Worm (Caenorhabditis elegans) whole organism, young adult: ENCODE measurements around the gene clec-175.

ENCODE experiments used
- B0019.2 ChIP-seq: fragments of 200-800 bp; sonication (Bioruptor generic); conservative IDR thresholded peaks from 2 replicates; pipeline ENCODE4 v1.3.6; 2022; ENCODE audit warnings: missing genetic modification reagents, missing genetic modification characterization, missing compliant biosample characterization
- B0035.1 ChIP-seq: sonication (generic microtip); optimal IDR thresholded peaks from 2 replicates; lab custom pipeline; 2016; ENCODE audit warnings: missing genetic modification characterization, mild to moderate bottlenecking, missing compliant biosample characterization, missing genotype, missing genetic modification reagents
- B0336.3 ChIP-seq: fragments of 200-800 bp; sonication (Bioruptor generic); IDR thresholded peaks from 2 replicates; pipeline ENCODE4 v1.3.6; 2022; ENCODE audit warnings: missing genetic modification characterization, missing compliant biosample characterization
- D2030.7 ChIP-seq: fragments of 200-800 bp; sonication (Bioruptor generic); IDR thresholded peaks from 2 replicates; pipeline ENCODE4 v1.3.6; 2022; ENCODE audit warnings: missing genetic modification reagents, missing genetic modification characterization, missing compliant biosample characterization
- F10E7.11 ChIP-seq: sonication (generic microtip); optimal IDR thresholded peaks from 2 replicates; lab custom pipeline; 2017; ENCODE audit warnings: mild to moderate bottlenecking, missing genetic modification characterization, moderate library complexity, missing compliant biosample characterization
- F37B4.10 ChIP-seq: fragments of 200-800 bp; sonication (Bioruptor generic); IDR thresholded peaks from 2 replicates; pipeline ENCODE4 v1.3.6; 2022; ENCODE audit warnings: missing genetic modification characterization, missing compliant biosample characterization
- F55B11.4 ChIP-seq: sonication (generic microtip); optimal IDR thresholded peaks from 2 replicates; lab custom pipeline; 2016; ENCODE audit warnings: missing compliant biosample characterization, missing genetic modification characterization, borderline replicate concordance; ENCODE audit not compliant: insufficient read depth
- F57A8.1 ChIP-seq: fragments of 200-800 bp; sonication (Bioruptor generic); optimal IDR thresholded peaks from 2 replicates; lab custom pipeline; 2018; ENCODE audit warnings: mild to moderate bottlenecking, missing genetic modification characterization, moderate library complexity, missing compliant biosample characterization
- K11D2.4 ChIP-seq: fragments of 200-800 bp; sonication (Bioruptor generic); IDR thresholded peaks from 2 replicates; pipeline ENCODE4 v1.3.6; 2022; ENCODE audit warnings: missing genetic modification reagents, missing genetic modification characterization, missing compliant biosample characterization
- K12H6.12 ChIP-seq: fragments of 200-800 bp; sonication (Bioruptor generic); optimal IDR thresholded peaks from 2 replicates; lab custom pipeline; 2018; ENCODE audit warnings: mild to moderate bottlenecking, missing genetic modification characterization, missing compliant biosample characterization
- Y53G8AR.9 ChIP-seq: fragments of 200-800 bp; sonication (Bioruptor generic); conservative IDR thresholded peaks from 2 replicates; pipeline ENCODE4 v1.3.6; 2022; ENCODE audit warnings: missing genetic modification reagents, missing genetic modification characterization, missing compliant biosample characterization
- Y79H2A.3 ChIP-seq: fragments of 200-800 bp; sonication (Bioruptor generic); conservative IDR thresholded peaks from 2 replicates; pipeline ENCODE4 v1.3.6; 2022; ENCODE audit warnings: missing genetic modification reagents, missing genetic modification characterization, missing compliant biosample characterization
- Y95B8A.8 ChIP-seq: fragments of 200-800 bp; sonication (Bioruptor generic); IDR thresholded peaks from 2 replicates; pipeline ENCODE4 v1.3.6; 2022; ENCODE audit warnings: missing genetic modification reagents, missing genetic modification characterization, missing compliant biosample characterization
- aptf-2 ChIP-seq: fragments of 200-800 bp; sonication (Bioruptor generic); conservative IDR thresholded peaks from 2 replicates; pipeline ENCODE4 v1.3.6; 2022; ENCODE audit warnings: missing genetic modification reagents, missing genetic modification characterization, missing compliant biosample characterization
- atf-7 ChIP-seq: sonication (generic microtip); optimal IDR thresholded peaks from 2 replicates; lab custom pipeline; 2017; ENCODE audit warnings: mild to moderate bottlenecking, missing genetic modification characterization, missing compliant biosample characterization
- athp-1 ChIP-seq: sonication (generic microtip); optimal IDR thresholded peaks from 2 replicates; lab custom pipeline; 2017; ENCODE audit warnings: mild to moderate bottlenecking, missing genetic modification characterization, missing compliant biosample characterization
- attf-3 ChIP-seq: fragments of 200-800 bp; sonication (Bioruptor generic); conservative IDR thresholded peaks from 2 replicates; pipeline ENCODE4 v1.3.6; 2022; ENCODE audit warnings: missing genetic modification reagents, missing genetic modification characterization, missing compliant biosample characterization
- attf-5 ChIP-seq: fragments of 200-800 bp; sonication (Bioruptor generic); optimal IDR thresholded peaks from 2 replicates; lab custom pipeline; 2018; ENCODE audit warnings: mild to moderate bottlenecking, missing genetic modification characterization, missing compliant biosample characterization
- bed-1 ChIP-seq: fragments of 200-800 bp; sonication (Bioruptor generic); IDR thresholded peaks from 2 replicates; pipeline ENCODE4 v1.3.6; 2022; ENCODE audit warnings: missing genetic modification reagents, missing genetic modification characterization, missing compliant biosample characterization
- bed-2 ChIP-seq: fragments of 200-800 bp; sonication (Bioruptor generic); IDR thresholded peaks from 2 replicates; pipeline ENCODE4 v1.3.6; 2022; ENCODE audit warnings: missing genetic modification reagents, missing genetic modification characterization, missing compliant biosample characterization
- ccch-3 ChIP-seq: fragments of 200-800 bp; sonication (Bioruptor generic); optimal IDR thresholded peaks from 2 replicates; lab custom pipeline; 2018; ENCODE audit warnings: mild to moderate bottlenecking, missing genetic modification characterization, missing compliant biosample characterization
- ceh-100 ChIP-seq: fragments of 200-800 bp; sonication (Bioruptor generic); IDR thresholded peaks from 2 replicates; pipeline ENCODE4 v1.3.6; 2022; ENCODE audit warnings: missing genetic modification reagents, missing genetic modification characterization, missing compliant biosample characterization
- ceh-79 ChIP-seq: sonication (generic microtip); optimal IDR thresholded peaks from 2 replicates; lab custom pipeline; 2017; ENCODE audit warnings: mild to moderate bottlenecking, missing genetic modification characterization, missing compliant biosample characterization
- ceh-91 ChIP-seq: fragments of 200-800 bp; sonication (Bioruptor generic); IDR thresholded peaks from 2 replicates; pipeline ENCODE4 v1.3.6; 2022; ENCODE audit warnings: missing genetic modification reagents, missing genetic modification characterization, missing compliant biosample characterization
- chd-7 ChIP-seq: sonication (generic microtip); optimal IDR thresholded peaks from 2 replicates; lab custom pipeline; 2016; ENCODE audit warnings: mild to moderate bottlenecking, missing genetic modification characterization, moderate library complexity, missing compliant biosample characterization
- dpff-1 ChIP-seq: sonication (generic microtip); optimal IDR thresholded peaks from 2 replicates; lab custom pipeline; 2017; ENCODE audit warnings: mild to moderate bottlenecking, missing genetic modification characterization, missing compliant biosample characterization
- fkh-3 ChIP-seq: sonication (generic microtip); optimal IDR thresholded peaks from 2 replicates; lab custom pipeline; 2016; ENCODE audit warnings: mild to moderate bottlenecking, missing genetic modification characterization, missing compliant biosample characterization
- hlh-12 ChIP-seq: sonication (generic microtip); optimal IDR thresholded peaks from 2 replicates; lab custom pipeline; 2016; ENCODE audit warnings: missing genetic modification characterization, missing compliant biosample characterization
- hmg-20 ChIP-seq: fragments of 200-800 bp; sonication (Bioruptor generic); IDR thresholded peaks from 2 replicates; pipeline ENCODE4 v1.3.6; 2022; ENCODE audit warnings: missing genetic modification reagents, missing genetic modification characterization, missing compliant biosample characterization
- hrde-1 ChIP-seq: sonication (generic microtip); optimal IDR thresholded peaks from 2 replicates; lab custom pipeline; 2016; ENCODE audit warnings: missing genetic modification characterization, mild to moderate bottlenecking, missing compliant biosample characterization, moderate library complexity, missing genotype, missing genetic modification reagents, borderline replicate concordance
- lag-1 ChIP-seq: fragments of 200-800 bp; sonication (Bioruptor generic); IDR thresholded peaks from 2 replicates; pipeline ENCODE4 v1.3.6; 2022; ENCODE audit warnings: missing genetic modification reagents, missing genetic modification characterization, missing compliant biosample characterization
- lin-35 ChIP-seq, 3 experiments: fragments of 150-350 bp in 2 of 3; sonication (generic microtip) in 1 of 3; optimal IDR thresholded peaks; 2 replicates each; lab custom pipeline; 2014 to 2018; ENCODE audit warnings: missing biosample characterization in 3 of 3, missing genetic modification characterization in 3 of 3, missing genetic modification reagents in 3 of 3
- lin-40 ChIP-seq: sonication (generic microtip); optimal IDR thresholded peaks from 2 replicates; lab custom pipeline; 2016; ENCODE audit warnings: missing genetic modification characterization, mild to moderate bottlenecking, missing compliant biosample characterization, missing genotype, missing genetic modification reagents
- madf-10 ChIP-seq: sonication (generic microtip); optimal IDR thresholded peaks from 2 replicates; lab custom pipeline; 2016; ENCODE audit warnings: mild to moderate bottlenecking, missing genetic modification characterization, missing compliant biosample characterization
- madf-6 ChIP-seq: fragments of 200-800 bp; sonication (Bioruptor generic); IDR thresholded peaks from 2 replicates; pipeline ENCODE4 v1.3.6; 2022; ENCODE audit warnings: missing genetic modification reagents, missing genetic modification characterization, missing compliant biosample characterization
- madf-8 ChIP-seq: fragments of 200-800 bp; sonication (Bioruptor generic); conservative IDR thresholded peaks from 2 replicates; pipeline ENCODE4 v1.3.6; 2022; ENCODE audit warnings: missing genetic modification reagents, missing genetic modification characterization, missing compliant biosample characterization
- mes-4 ChIP-seq: sonication (generic microtip); optimal IDR thresholded peaks from 2 replicates; lab custom pipeline; 2016; ENCODE audit warnings: missing genotype, missing genetic modification characterization, missing compliant biosample characterization
- nhr-120 ChIP-seq: fragments of 200-800 bp; sonication (Bioruptor generic); IDR thresholded peaks from 2 replicates; pipeline ENCODE4 v1.3.6; 2022; ENCODE audit warnings: missing genetic modification characterization, missing compliant biosample characterization
- nhr-179 ChIP-seq: sonication (generic microtip); optimal IDR thresholded peaks from 2 replicates; lab custom pipeline; 2016; ENCODE audit warnings: mild to moderate bottlenecking, missing genetic modification characterization, missing compliant biosample characterization
- rec-8 ChIP-seq, 2 experiments: sonication (generic microtip); optimal IDR thresholded peaks; 2 replicates each; lab custom pipeline; 2016; ENCODE audit warnings: mild to moderate bottlenecking in 2 of 2, missing genetic modification characterization in 2 of 2, missing genetic modification reagents in 2 of 2, missing genotype in 2 of 2, missing biosample characterization in 1 of 2, missing compliant biosample characterization in 1 of 2, moderate library complexity in 1 of 2
- rpc-1 ChIP-seq, 2 experiments: fragments of 150-350 bp in 1 of 2; sonication (generic microtip) in 1 of 2; optimal IDR thresholded peaks; 2 replicates each; lab custom pipeline; 2014 to 2018; ENCODE audit warnings: missing biosample characterization in 1 of 2, missing genetic modification characterization in 1 of 2, missing genetic modification reagents in 1 of 2, missing genotype in 1 of 2
- sea-2 ChIP-seq: fragments of 200-800 bp; sonication (Bioruptor generic); IDR thresholded peaks from 2 replicates; pipeline ENCODE4 v1.3.6; 2022; ENCODE audit warnings: missing genetic modification characterization, missing compliant biosample characterization
- snpc-1.3 ChIP-seq: sonication (generic microtip); optimal IDR thresholded peaks from 2 replicates; lab custom pipeline; 2017; ENCODE audit warnings: missing genetic modification characterization, mild to moderate bottlenecking, missing compliant biosample characterization, antibody characterized with exemption, moderate library complexity, missing genotype, missing genetic modification reagents; ENCODE audit not compliant: insufficient read depth
- sptf-2 ChIP-seq: fragments of 200-800 bp; sonication (Bioruptor generic); optimal IDR thresholded peaks from 2 replicates; lab custom pipeline; 2018; ENCODE audit warnings: mild to moderate bottlenecking, missing genetic modification characterization, missing compliant biosample characterization
- tbp1 ChIP-seq: fragments of 200-800 bp; sonication (Bioruptor generic); optimal IDR thresholded peaks from 2 replicates; lab custom pipeline; 2018; ENCODE audit warnings: mild to moderate bottlenecking, missing genetic modification characterization, missing compliant biosample characterization
- ztf-26 ChIP-seq: sonication (generic microtip); optimal IDR thresholded peaks from 2 replicates; lab custom pipeline; 2017; ENCODE audit warnings: missing genetic modification characterization, missing compliant biosample characterization

clec-175 gene

ce11 chrIV:4441077-4441476, 18.9 kb downstream of the clec-175 start, which contains the start of gene fbxb-75:
Gene fbxb-75, minus strand, starts transcription at chrIV:4441177.
- TF ChIP-seq snpc-1.3 (tag; lab: Kevin White, UChicago) (no peak), F37B4.10 (GFP tag; lab: Robert Waterston, UW) (no peak), bed-2 (no peak), atf-7 (tag; lab: Kevin White, UChicago) (no peak), mes-4 (no peak), ceh-100 (no peak), fkh-3 (tag; lab: Kevin White, UChicago) (no peak), dpff-1 (tag; lab: Kevin White, UChicago) (no peak), nhr-179 (no peak), lag-1 (GFP tag; lab: Robert Waterston, UW) (no peak), ztf-26 (tag; lab: Kevin White, UChicago) (no peak), F55B11.4 (tag; lab: Kevin White, UChicago) (no peak), ccch-3 (GFP tag; lab: Kevin White, UChicago) (no peak), sptf-2 (GFP tag; lab: Kevin White, UChicago) (no peak)

ce11 chrIV:4445711-4446290, 23.7 kb downstream of the clec-175 start, which contains the start of the genes wapl-1 and htz-1:
Gene wapl-1, minus strand, starts transcription at chrIV:4445740.
Gene htz-1, plus strand, starts transcription at chrIV:4446216.
- TF ChIP-seq attf-3 (GFP tag; lab: Robert Waterston, UW), result peak; percentile 67
- TF ChIP-seq madf-10 (tag; lab: Kevin White, UChicago), result peak; percentile 65
- TF ChIP-seq bed-1, result no peak
- TF ChIP-seq hmg-20 (GFP tag; lab: Robert Waterston, UW), result peak; percentile 65
- no peak for TF ChIP-seq F10E7.11 (tag; lab: Kevin White, UChicago)
- peak; percentile 62 for TF ChIP-seq chd-7
- TF ChIP-seq lin-35 (GFP tag; optimal IDR thresholded peaks at IDR 0.05; lab: Kevin White, UChicago), result peak; percentile 54 to 94 (median 76)
- peak; percentile 88 for TF ChIP-seq B0336.3
- peak; percentile 65 for TF ChIP-seq athp-1 (tag; lab: Kevin White, UChicago)
- TF ChIP-seq sea-2, result no peak
- peak; percentile 93 for TF ChIP-seq lin-40 (tag; lab: Kevin White, UChicago)
- TF ChIP-seq fkh-3 (tag; lab: Kevin White, UChicago), result no peak
- TF ChIP-seq B0035.1 (tag; lab: Kevin White, UChicago), result no peak
- no peak for TF ChIP-seq ceh-79 (tag; lab: Kevin White, UChicago)
- no peak for TF ChIP-seq hlh-12 (tag; lab: Kevin White, UChicago)
- no peak for TF ChIP-seq hrde-1 (tag; lab: Kevin White, UChicago)
- TF ChIP-seq K12H6.12 (tag; lab: Kevin White, UChicago), result peak; percentile 85
- TF ChIP-seq snpc-1.3 (tag; lab: Kevin White, UChicago), result peak; percentile 79
- TF ChIP-seq B0019.2 (GFP tag; lab: Robert Waterston, UW), result peak; percentile 93
- TF ChIP-seq Y95B8A.8, result peak; percentile 93
- peak; percentile 94 for TF ChIP-seq D2030.7 (GFP tag; lab: Robert Waterston, UW)
- peak; percentile 88 for TF ChIP-seq K11D2.4 (GFP tag; lab: Robert Waterston, UW)
- TF ChIP-seq rec-8 (tag; optimal IDR thresholded peaks at IDR 0.05; lab: Kevin White, UChicago), result no peak
- TF ChIP-seq nhr-120 (GFP tag; lab: Robert Waterston, UW), result no peak
- peak; percentile 94 for TF ChIP-seq attf-5
- peak; percentile 84 for TF ChIP-seq madf-8 (GFP tag; lab: Robert Waterston, UW)
- peak; percentile 93 for TF ChIP-seq ceh-91 (GFP tag; lab: Robert Waterston, UW)
- TF ChIP-seq tbp1, result peak; percentile 76
- no peak for TF ChIP-seq rpc-1 (optimal IDR thresholded peaks at IDR 0.05; lab: Kevin White, UChicago)
- no peak for TF ChIP-seq rpc-1 (tag; optimal IDR thresholded peaks at IDR 0.05; lab: Kevin White, UChicago)
- no peak for TF ChIP-seq lag-1 (GFP tag; lab: Robert Waterston, UW)
- TF ChIP-seq madf-6, result peak; percentile 96
- TF ChIP-seq aptf-2 (GFP tag; lab: Robert Waterston, UW), result no peak
- peak; percentile 88 for TF ChIP-seq Y53G8AR.9 (GFP tag; lab: Robert Waterston, UW)
- no peak for TF ChIP-seq ccch-3 (GFP tag; lab: Kevin White, UChicago)
- TF ChIP-seq F57A8.1 (GFP tag; lab: Kevin White, UChicago), result no peak
- TF ChIP-seq Y79H2A.3 (GFP tag; lab: Robert Waterston, UW), result peak; percentile 70; the same call in 1 of the 2 replicates
